Fruit fly (Drosophila melanogaster) whole organism, adult: ENCODE results near the gene CG3104.
A peak's percentile ranks its signal among the peaks of the same experiment; 100 is the strongest.

Experiments
- CG11617 ChIP-seq: fragments of 200-800 bp; sonication (Bioruptor generic); optimal IDR thresholded peaks from 2 replicates; lab custom pipeline; 2017; ENCODE audit warnings: mild to moderate bottlenecking, missing biosample characterization, missing genetic modification reagents, missing genetic modification characterization
- CG12768 ChIP-seq: fragments of 200-800 bp; sonication (Bioruptor generic); optimal IDR thresholded peaks from 2 replicates; lab custom pipeline; 2017; ENCODE audit warnings: missing biosample characterization, missing genetic modification characterization, mild to moderate bottlenecking, moderate library complexity, missing genetic modification reagents
- CG14711 ChIP-seq: fragments of 200-800 bp; sonication (Bioruptor generic); optimal IDR thresholded peaks from 2 replicates; lab custom pipeline; 2018; ENCODE audit warnings: missing biosample characterization, mild to moderate bottlenecking, missing genetic modification characterization, moderate library complexity
- CG1620 ChIP-seq: fragments of 200-800 bp; sonication (Bioruptor generic); optimal IDR thresholded peaks from 2 replicates; lab custom pipeline; 2016; ENCODE audit warnings: missing biosample characterization, missing genetic modification characterization
- CG33017 ChIP-seq: fragments of 200-800 bp; sonication (Bioruptor generic); optimal IDR thresholded peaks from 2 replicates; lab custom pipeline; 2018; ENCODE audit warnings: missing biosample characterization, mild to moderate bottlenecking, missing genetic modification characterization, moderate library complexity
- CG5204 ChIP-seq: fragments of 200-800 bp; sonication (Bioruptor generic); optimal IDR thresholded peaks from 2 replicates; lab custom pipeline; 2016; ENCODE audit warnings: missing biosample characterization, missing genetic modification characterization
- CG7045 ChIP-seq: fragments of 200-800 bp; sonication (Bioruptor generic); optimal IDR thresholded peaks from 2 replicates; lab custom pipeline; 2017; ENCODE audit warnings: missing biosample characterization, mild to moderate bottlenecking, missing genetic modification characterization
- CG7101 ChIP-seq: fragments of 200-800 bp; sonication (Bioruptor generic); optimal IDR thresholded peaks from 2 replicates; lab custom pipeline; 2018; ENCODE audit warnings: missing biosample characterization, mild to moderate bottlenecking, missing genetic modification characterization, moderate library complexity
- Clk ChIP-seq: fragments of 200-800 bp; sonication (Bioruptor generic); optimal IDR thresholded peaks from 2 replicates; lab custom pipeline; 2017; ENCODE audit warnings: missing biosample characterization, missing genetic modification characterization
- Crg-1 ChIP-seq: fragments of 200-800 bp; sonication (Bioruptor generic); optimal IDR thresholded peaks from 2 replicates; lab custom pipeline; 2016; ENCODE audit warnings: missing biosample characterization, missing genetic modification characterization
- Hr96 ChIP-seq: fragments of 200-800 bp; sonication (Bioruptor generic); optimal IDR thresholded peaks from 2 replicates; lab custom pipeline; 2016; ENCODE audit warnings: missing biosample characterization, missing genetic modification characterization
- Mnt ChIP-seq: fragments of 200-800 bp; sonication (Bioruptor generic); optimal IDR thresholded peaks from 2 replicates; lab custom pipeline; 2016; ENCODE audit warnings: missing biosample characterization, mild to moderate bottlenecking, missing genetic modification characterization
- bab1 ChIP-seq: fragments of 200-800 bp; sonication (Bioruptor generic); optimal IDR thresholded peaks from 3 replicates; lab custom pipeline; 2019; ENCODE audit warnings: missing biosample characterization, mild to moderate bottlenecking, missing genetic modification characterization, moderate library complexity
- cic ChIP-seq: fragments of 200-800 bp; sonication (Bioruptor generic); optimal IDR thresholded peaks from 2 replicates; lab custom pipeline; 2017; ENCODE audit warnings: missing biosample characterization, mild to moderate bottlenecking, missing genetic modification characterization, moderate library complexity
- cnc ChIP-seq, 2 experiments: fragments of >200 bp; optimal IDR thresholded peaks; 2 replicates each; lab custom pipeline; 2017
- kay ChIP-seq: fragments of 200-800 bp; sonication (Bioruptor generic); peaks from one replicate; lab custom pipeline; 2016; ENCODE audit warnings: missing biosample characterization, missing genetic modification characterization, borderline replicate concordance
- ovo ChIP-seq: fragments of 200-800 bp; sonication (Bioruptor generic); optimal IDR thresholded peaks from 2 replicates; lab custom pipeline; 2016; ENCODE audit warnings: missing biosample characterization, missing genetic modification characterization
- pad ChIP-seq: fragments of 200-800 bp; sonication (Bioruptor generic); optimal IDR thresholded peaks from 3 replicates; lab custom pipeline; 2017; ENCODE audit warnings: missing biosample characterization, missing genetic modification characterization, mild to moderate bottlenecking, moderate library complexity, missing genetic modification reagents
- tj ChIP-seq: fragments of 200-800 bp; sonication (Bioruptor generic); optimal IDR thresholded peaks from 3 replicates; lab custom pipeline; 2017; ENCODE audit warnings: missing biosample characterization, mild to moderate bottlenecking, missing genetic modification characterization, moderate library complexity
- toe ChIP-seq: fragments of 200-800 bp; sonication (Bioruptor generic); optimal IDR thresholded peaks from 2 replicates; lab custom pipeline; 2016; ENCODE audit warnings: missing biosample characterization, missing genetic modification characterization

CG3104 gene

dm6 chr2L:2804634-2805311 lies 50.8 kb downstream of the CG3104 start, which contains the start of gene daw:
Gene daw (plus strand): TSS chr2L:2805261.
- TF ChIP-seq toe (no peak), cnc (optimal IDR thresholded peaks at IDR 0.05; lab: Kevin White, UChicago) (no peak), ovo (no peak), CG33017 (tag; lab: Kevin White, UChicago) (no peak), Clk (no peak), cic (GFP tag; lab: Kevin White, UChicago) (peak; percentile 7), tj (GFP tag; lab: Kevin White, UChicago) (no peak), bab1 (GFP tag; lab: Kevin White, UChicago) (no peak), kay (peak; percentile 36), Hr96 (GFP tag; lab: Kevin White, UChicago) (no peak), Mnt (GFP tag; lab: Kevin White, UChicago) (peak; percentile 18), CG5204 (GFP tag; lab: Kevin White, UChicago) (no peak), Crg-1 (GFP tag; lab: Kevin White, UChicago) (no peak), CG12768 (peak; percentile 42), CG14711 (tag; lab: Kevin White, UChicago) (no peak), pad (no peak), CG7045 (GFP tag; lab: Kevin White, UChicago) (no peak), CG11617 (GFP tag; lab: Kevin White, UChicago) (no peak), CG7101 (no peak), CG1620 (GFP tag; lab: Kevin White, UChicago) (no peak)

dm6 chr2L:2802527-2802926 lies 53.1 kb downstream of the CG3104 start:
- TF ChIP-seq Hr96 (GFP tag; lab: Kevin White, UChicago) (no peak), cic (GFP tag; lab: Kevin White, UChicago) (no peak), CG11617 (GFP tag; lab: Kevin White, UChicago) (no peak), CG7101 (no peak), ovo (no peak), tj (GFP tag; lab: Kevin White, UChicago) (no peak), pad (no peak), toe (no peak), CG1620 (GFP tag; lab: Kevin White, UChicago) (no peak), CG12768 (no peak), Clk (no peak), kay (no peak), cnc (optimal IDR thresholded peaks at IDR 0.05; lab: Kevin White, UChicago) (no peak)

- TF ChIP-seq ovo (no peak), Crg-1 (GFP tag; lab: Kevin White, UChicago) (no peak), CG1620 (GFP tag; lab: Kevin White, UChicago) (no peak), Hr96 (GFP tag; lab: Kevin White, UChicago) (no peak), cnc (optimal IDR thresholded peaks at IDR 0.05; lab: Kevin White, UChicago) (no peak), CG12768 (no peak), Mnt (GFP tag; lab: Kevin White, UChicago) (no peak), CG11617 (GFP tag; lab: Kevin White, UChicago) (no peak), CG14711 (tag; lab: Kevin White, UChicago) (no peak), kay (no peak), CG7045 (GFP tag; lab: Kevin White, UChicago) (no peak), toe (no peak)
Observed at dm6 chr2L:2800956-2801776, 54.4 kb downstream of the CG3104 start.

DNA sequence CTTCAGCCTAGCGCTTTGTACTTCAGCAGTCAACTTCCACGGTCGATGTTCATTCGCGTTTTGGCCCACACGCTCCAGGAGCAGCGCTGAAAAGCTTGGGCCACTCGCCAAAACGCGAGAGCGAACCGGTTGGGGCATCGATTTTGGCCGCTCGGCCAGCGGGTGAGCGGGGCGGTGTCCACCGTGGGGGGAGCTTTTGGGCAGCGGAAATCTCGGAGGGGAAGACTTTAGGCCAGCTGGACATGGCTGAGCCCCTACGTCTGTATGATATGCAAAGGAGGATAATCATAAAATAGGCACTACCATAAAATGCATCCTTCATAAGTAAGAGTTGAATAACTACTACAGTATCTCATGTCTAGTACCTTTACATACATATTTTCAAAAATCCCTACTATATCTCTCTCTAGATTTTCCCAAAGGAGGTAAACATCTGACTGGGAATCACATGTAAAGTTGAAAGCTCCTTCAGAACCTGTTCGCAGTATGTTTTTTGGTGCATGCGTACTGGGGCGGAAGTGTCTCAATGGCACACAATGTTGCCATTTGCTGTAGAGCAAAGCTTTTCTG lies 55.6 kb downstream of the CG3104 start, which contains the start of gene Syt1:
Gene Syt1, minus strand, starts transcription at position 71 of the 570 bp plus-strand sequence.
- TF ChIP-seq tj (GFP tag; lab: Kevin White, UChicago): no peak
- no peak for TF ChIP-seq CG33017 (tag; lab: Kevin White, UChicago)
- TF ChIP-seq CG7101: no peak
- TF ChIP-seq CG11617 (GFP tag; lab: Kevin White, UChicago): no peak
- TF ChIP-seq pad: peak; percentile 91
- TF ChIP-seq CG7045 (GFP tag; lab: Kevin White, UChicago): no peak
- no peak for TF ChIP-seq cnc (optimal IDR thresholded peaks at IDR 0.05; lab: Kevin White, UChicago)
- TF ChIP-seq Hr96 (GFP tag; lab: Kevin White, UChicago): no peak
